Worm (Caenorhabditis elegans): Measurements from ENCODE around the gene srj-10.

- TF ChIP-seq elt-2 (tag; optimal IDR thresholded peaks at IDR 0.05) (no peak), ces-1 (GFP tag; optimal IDR thresholded peaks at IDR 0.05) (no peak), nhr-12 (tag; optimal IDR thresholded peaks at IDR 0.05) (no peak), nhr-237 (tag; optimal IDR thresholded peaks at IDR 0.05) (no peak), nhr-76 (tag; optimal IDR thresholded peaks at IDR 0.05) (no peak), ama-1 (optimal IDR thresholded peaks at IDR 0.05) (no peak), rnt-1 (tag; optimal IDR thresholded peaks at IDR 0.05) (no peak), snpc-4 (tag; optimal IDR thresholded peaks at IDR 0.05) (no peak), ceh-82 (tag; optimal IDR thresholded peaks at IDR 0.05) (no peak), ztf-11 (tag; optimal IDR thresholded peaks at IDR 0.05) (no peak), tbx-2 (tag; optimal IDR thresholded peaks at IDR 0.05) (no peak)
Observed at ce11 chrV:16121451-16121850, 47.7 kb upstream of the srj-10 start.

Measured in whole organism, L1 larva.